Worm (Caenorhabditis elegans) whole organism, late embryonic: ENCODE data around the gene srm-4.

Experiments
- F13H6.1 ChIP-seq: sonication (generic microtip); optimal IDR thresholded peaks from 2 replicates; lab custom pipeline; 2016; ENCODE audit warnings: missing genetic modification characterization, missing compliant biosample characterization
- K02D7.2 ChIP-seq: sonication (generic microtip); optimal IDR thresholded peaks from 2 replicates; lab custom pipeline; 2017; ENCODE audit warnings: mild to moderate bottlenecking, missing genetic modification characterization, missing compliant biosample characterization
- Y22D7AL.16 ChIP-seq: sonication (generic microtip); optimal IDR thresholded peaks from 2 replicates; lab custom pipeline; 2016; ENCODE audit warnings: missing genetic modification characterization, missing compliant biosample characterization
- ama-1 ChIP-seq: fragments of 150-350 bp; optimal IDR thresholded peaks from 2 replicates; lab custom pipeline; 2014
- ceh-14 ChIP-seq: sonication (generic microtip); optimal IDR thresholded peaks from 2 replicates; lab custom pipeline; 2016; ENCODE audit warnings: missing genotype, missing genetic modification characterization, missing compliant biosample characterization
- ceh-2 ChIP-seq: sonication (generic microtip); optimal IDR thresholded peaks from 2 replicates; lab custom pipeline; 2016; ENCODE audit warnings: missing genotype, missing genetic modification characterization, missing compliant biosample characterization
- ceh-22 ChIP-seq: sonication (generic microtip); optimal IDR thresholded peaks from 2 replicates; lab custom pipeline; 2017; ENCODE audit warnings: missing biosample characterization, missing genetic modification characterization
- ceh-24 ChIP-seq: sonication (generic microtip); optimal IDR thresholded peaks from 2 replicates; lab custom pipeline; 2016; ENCODE audit warnings: mild to moderate bottlenecking, missing genetic modification characterization, missing compliant biosample characterization
- ceh-30 ChIP-seq: fragments of 150-350 bp; optimal IDR thresholded peaks from 2 replicates; lab custom pipeline; 2014; ENCODE audit warnings: missing biosample characterization, missing genetic modification characterization
- ceh-34 ChIP-seq: sonication (generic microtip); optimal IDR thresholded peaks from 2 replicates; lab custom pipeline; 2016; ENCODE audit warnings: mild to moderate bottlenecking, missing genetic modification characterization, missing compliant biosample characterization
- ceh-45 ChIP-seq: fragments of 200-800 bp; sonication (Bioruptor generic); IDR thresholded peaks from 2 replicates; pipeline ENCODE4 v1.3.6; 2022; ENCODE audit warnings: missing genetic modification reagents, missing genetic modification characterization, missing compliant biosample characterization
- ceh-48 ChIP-seq: sonication (generic microtip); optimal IDR thresholded peaks from 2 replicates; lab custom pipeline; 2016; ENCODE audit warnings: missing genetic modification characterization, inconsistent platforms, missing compliant biosample characterization
- ceh-6 ChIP-seq: fragments of 200-800 bp; sonication (Bioruptor generic); optimal IDR thresholded peaks from 2 replicates; lab custom pipeline; 2018; ENCODE audit warnings: mild to moderate bottlenecking, missing genetic modification characterization, missing compliant biosample characterization
- ceh-9 ChIP-seq: sonication (generic microtip); optimal IDR thresholded peaks from 2 replicates; lab custom pipeline; 2016; ENCODE audit warnings: mild to moderate bottlenecking, missing genetic modification characterization, inconsistent platforms, missing compliant biosample characterization
- dmd-4 ChIP-seq: sonication (generic microtip); optimal IDR thresholded peaks from 2 replicates; lab custom pipeline; 2016; ENCODE audit warnings: borderline replicate concordance, missing genetic modification characterization, missing compliant biosample characterization
- elt-2 ChIP-seq: sonication (generic microtip); optimal IDR thresholded peaks from 2 replicates; lab custom pipeline; 2016; ENCODE audit warnings: missing genetic modification reagents, missing genetic modification characterization, missing compliant biosample characterization
- fax-1 ChIP-seq: sonication (generic microtip); optimal IDR thresholded peaks from 2 replicates; lab custom pipeline; 2016; ENCODE audit warnings: missing genotype, missing genetic modification characterization, missing compliant biosample characterization
- hlh-15 ChIP-seq: sonication (generic microtip); optimal IDR thresholded peaks from 2 replicates; lab custom pipeline; 2016; ENCODE audit warnings: missing genetic modification characterization, missing compliant biosample characterization
- hlh-8 ChIP-seq: sonication (generic microtip); optimal IDR thresholded peaks from 2 replicates; lab custom pipeline; 2016; ENCODE audit warnings: missing genotype, missing genetic modification characterization, missing compliant biosample characterization
- lim-6 ChIP-seq: sonication (generic microtip); optimal IDR thresholded peaks from 2 replicates; lab custom pipeline; 2016; ENCODE audit warnings: missing genetic modification characterization, missing compliant biosample characterization
- lin-11 ChIP-seq: fragments of 200-800 bp; sonication (Bioruptor generic); optimal IDR thresholded peaks from 2 replicates; lab custom pipeline; 2018; ENCODE audit warnings: mild to moderate bottlenecking, missing genetic modification characterization, missing compliant biosample characterization
- madf-2 ChIP-seq: sonication (generic microtip); optimal IDR thresholded peaks from 2 replicates; lab custom pipeline; 2017; ENCODE audit warnings: missing genetic modification characterization, missing compliant biosample characterization
- nfya-1 ChIP-seq: sonication (generic microtip); optimal IDR thresholded peaks from 2 replicates; lab custom pipeline; 2017; ENCODE audit warnings: missing genetic modification characterization, mild to moderate bottlenecking, missing compliant biosample characterization, antibody characterized with exemption, moderate library complexity
- nhr-11 ChIP-seq: fragments of 150-350 bp; optimal IDR thresholded peaks from 2 replicates; lab custom pipeline; 2014; ENCODE audit warnings: missing biosample characterization, missing genetic modification characterization
- odd-2 ChIP-seq: sonication (generic microtip); optimal IDR thresholded peaks from 2 replicates; lab custom pipeline; 2017; ENCODE audit warnings: antibody characterized with exemption, mild to moderate bottlenecking, missing genetic modification characterization, missing compliant biosample characterization
- pha-4 ChIP-seq: fragments of 150-350 bp; optimal IDR thresholded peaks from 2 replicates; lab custom pipeline; 2018; ENCODE audit warnings: missing biosample characterization, missing genetic modification reagents, missing genetic modification characterization
- pqm-1 ChIP-seq: sonication (generic microtip); optimal IDR thresholded peaks from 2 replicates; lab custom pipeline; 2016; ENCODE audit warnings: missing genetic modification characterization, missing compliant biosample characterization
- pros-1 ChIP-seq: fragments of 150-350 bp; optimal IDR thresholded peaks from 2 replicates; lab custom pipeline; 2014; ENCODE audit warnings: missing biosample characterization, missing genetic modification reagents, missing genetic modification characterization
- ref-2 ChIP-seq: sonication (generic microtip); optimal IDR thresholded peaks from 2 replicates; lab custom pipeline; 2016; ENCODE audit warnings: missing genetic modification characterization, missing compliant biosample characterization
- rnt-1 ChIP-seq: sonication (generic microtip); optimal IDR thresholded peaks from 2 replicates; lab custom pipeline; 2016; ENCODE audit warnings: missing genetic modification characterization, missing compliant biosample characterization
- sox-4 ChIP-seq: sonication (generic microtip); optimal IDR thresholded peaks from 2 replicates; lab custom pipeline; 2017; ENCODE audit warnings: mild to moderate bottlenecking, missing genetic modification characterization, inconsistent platforms, missing compliant biosample characterization
- tbx-7 ChIP-seq: sonication (generic microtip); optimal IDR thresholded peaks from 2 replicates; lab custom pipeline; 2016; ENCODE audit warnings: missing genotype, missing genetic modification characterization, missing compliant biosample characterization
- ttx-3 ChIP-seq: sonication (generic microtip); optimal IDR thresholded peaks from 2 replicates; lab custom pipeline; 2016; ENCODE audit warnings: missing genetic modification reagents, missing genetic modification characterization, missing compliant biosample characterization
- unc-42 ChIP-seq: sonication (generic microtip); optimal IDR thresholded peaks from 2 replicates; lab custom pipeline; 2016; ENCODE audit warnings: missing genotype, missing genetic modification characterization, missing compliant biosample characterization
- unc-55 ChIP-seq: sonication (generic microtip); optimal IDR thresholded peaks from 2 replicates; lab custom pipeline; 2017; ENCODE audit warnings: missing biosample characterization, missing genetic modification reagents, missing genetic modification characterization
- ztf-16 ChIP-seq: sonication (generic microtip); optimal IDR thresholded peaks from 2 replicates; lab custom pipeline; 2017; ENCODE audit warnings: missing genetic modification characterization, missing compliant biosample characterization

srm-4 gene

ce11 chrV:14294396-14294795, 38.8 kb upstream of the srm-4 start, which contains the start of gene F14D7.9:
TSS of gene F14D7.9 (plus strand) at chrV:14294696.
- no peak for TF ChIP-seq dmd-4 (tag; lab: Kevin White, UChicago)
- no peak for TF ChIP-seq odd-2 (tag; lab: Kevin White, UChicago)
- no peak for TF ChIP-seq ttx-3 (tag; lab: Kevin White, UChicago)
- no peak for TF ChIP-seq tbx-7 (tag; lab: Kevin White, UChicago)
- TF ChIP-seq ceh-24 (tag; lab: Kevin White, UChicago), result no peak
- TF ChIP-seq hlh-8 (tag; lab: Kevin White, UChicago), result no peak
- no peak for TF ChIP-seq lim-6 (tag; lab: Kevin White, UChicago)
- no peak for TF ChIP-seq K02D7.2
- TF ChIP-seq nhr-11, result no peak
- TF ChIP-seq pros-1 (tag; lab: Kevin White, UChicago), result no peak
- no peak for TF ChIP-seq hlh-15 (tag; lab: Kevin White, UChicago)

DNA sequence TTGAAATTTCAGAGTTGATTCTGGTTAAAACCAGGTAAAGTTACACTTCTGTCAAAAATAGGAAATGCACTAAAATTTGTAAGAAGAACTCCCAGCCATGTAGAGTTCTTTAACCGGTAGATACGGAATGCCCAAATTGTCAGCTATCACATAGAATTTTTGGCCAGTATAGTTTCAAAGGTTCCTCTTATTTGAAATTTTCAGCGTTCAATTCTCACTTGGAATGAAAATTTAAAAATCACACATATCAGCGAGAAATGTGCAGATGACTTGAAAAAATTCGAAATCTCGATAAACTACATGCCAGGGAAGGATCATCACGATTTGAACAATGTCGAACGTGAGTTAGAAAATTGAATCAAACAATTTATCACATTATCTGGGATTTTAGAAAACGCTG, 36.7 kb upstream of the srm-4 start, which contains the start of gene F14D7.3:
TSS of gene F14D7.3 (plus strand) at position 301 of the 400 bp plus-strand sequence.
- TF ChIP-seq ceh-30 (tag; lab: Kevin White, UChicago), result no peak
- TF ChIP-seq dmd-4 (tag; lab: Kevin White, UChicago), result no peak
- no peak for TF ChIP-seq unc-55 (GFP tag; lab: Kevin White, UChicago)
- TF ChIP-seq pqm-1 (tag; lab: Kevin White, UChicago), result no peak
- no peak for TF ChIP-seq ceh-34 (tag; lab: Kevin White, UChicago)
- TF ChIP-seq lin-11, result no peak
- no peak for TF ChIP-seq fax-1 (tag; lab: Kevin White, UChicago)
- no peak for TF ChIP-seq madf-2
- no peak for TF ChIP-seq ceh-6 (GFP tag; lab: Kevin White, UChicago)
- no peak for TF ChIP-seq ttx-3 (tag; lab: Kevin White, UChicago)
- TF ChIP-seq elt-2 (tag; lab: Kevin White, UChicago), result no peak
- TF ChIP-seq nfya-1 (tag; lab: Kevin White, UChicago), result no peak
- TF ChIP-seq pha-4 (tag; lab: Kevin White, UChicago), result no peak
- TF ChIP-seq sox-4 (tag; lab: Kevin White, UChicago), result no peak
- TF ChIP-seq tbx-7 (tag; lab: Kevin White, UChicago), result no peak
- no peak for TF ChIP-seq ama-1 (lab: Kevin White, UChicago)

- TF ChIP-seq F13H6.1 (no peak), ceh-24 (tag; lab: Kevin White, UChicago) (no peak), ceh-9 (tag; lab: Kevin White, UChicago) (no peak), odd-2 (tag; lab: Kevin White, UChicago) (no peak), tbx-7 (tag; lab: Kevin White, UChicago) (no peak), ceh-22 (tag; lab: Kevin White, UChicago) (no peak), ztf-16 (tag; lab: Kevin White, UChicago) (no peak), rnt-1 (tag; lab: Kevin White, UChicago) (no peak), ceh-48 (tag; lab: Kevin White, UChicago) (no peak), pqm-1 (tag; lab: Kevin White, UChicago) (no peak), ceh-2 (tag; lab: Kevin White, UChicago) (no peak), ref-2 (tag; lab: Kevin White, UChicago) (no peak), ceh-45 (GFP tag; lab: Robert Waterston, UW) (no peak), ceh-14 (tag; lab: Kevin White, UChicago) (no peak)
These were observed 33.6 kb upstream of the srm-4 start, which contains the start of the genes spig-3 and F14D7.12 for ce11 chrV:14299569-14300064. TSS of gene spig-3 (minus strand) at chrV:14299669. TSS of gene F14D7.12 (plus strand) at chrV:14300014.

- TF ChIP-seq unc-42, result no peak
- no peak for TF ChIP-seq Y22D7AL.16 (tag; lab: Kevin White, UChicago)
- no peak for TF ChIP-seq hlh-15 (tag; lab: Kevin White, UChicago)
- no peak for TF ChIP-seq ceh-45 (GFP tag; lab: Robert Waterston, UW)
- TF ChIP-seq ama-1 (lab: Kevin White, UChicago), result no peak
- peak; percentile 21 for TF ChIP-seq elt-2 (tag; lab: Kevin White, UChicago)
- TF ChIP-seq fax-1 (tag; lab: Kevin White, UChicago), result no peak
These were observed 32.1 kb upstream of the srm-4 start, which contains the start of gene F14D7.6 for ce11 chrV:14301076-14301475. TSS of gene F14D7.6 (plus strand) at chrV:14301413.
